Worm (Caenorhabditis elegans) whole organism, late embryonic: ENCODE results near the gene del-1.

ENCODE experiments used
- T23F11.4 ChIP-seq: fragments of 200-800 bp; sonication (Bioruptor generic); optimal IDR thresholded peaks from 2 replicates; lab custom pipeline; 2018; ENCODE audit warnings: mild to moderate bottlenecking, missing genetic modification characterization, missing compliant biosample characterization
- dmd-4 ChIP-seq: sonication (generic microtip); optimal IDR thresholded peaks from 2 replicates; lab custom pipeline; 2016; ENCODE audit warnings: borderline replicate concordance, missing genetic modification characterization, missing compliant biosample characterization
- gmeb-2 ChIP-seq: sonication (generic microtip); optimal IDR thresholded peaks from 2 replicates; lab custom pipeline; 2016; ENCODE audit warnings: missing genetic modification characterization, inconsistent platforms, missing compliant biosample characterization
- hlh-30 ChIP-seq: sonication (generic microtip); optimal IDR thresholded peaks from 2 replicates; lab custom pipeline; 2017; ENCODE audit warnings: antibody characterized with exemption, missing genetic modification characterization, missing compliant biosample characterization; ENCODE audit not compliant: insufficient read depth
- pha-4 ChIP-seq: fragments of 150-350 bp; optimal IDR thresholded peaks from 2 replicates; lab custom pipeline; 2018; ENCODE audit warnings: missing biosample characterization, missing genetic modification reagents, missing genetic modification characterization
- sox-4 ChIP-seq: sonication (generic microtip); optimal IDR thresholded peaks from 2 replicates; lab custom pipeline; 2017; ENCODE audit warnings: mild to moderate bottlenecking, missing genetic modification characterization, inconsistent platforms, missing compliant biosample characterization
- unc-3 ChIP-seq, 2 experiments: fragments of 200-800 bp in 1 of 2; sonication (Bioruptor generic) in 1 of 2; sonication (generic microtip) in 1 of 2; conservative IDR thresholded peaks in 1 of 2; optimal IDR thresholded peaks in 1 of 2; 2 replicates each; pipeline versions ENCODE4 v1.3.6 to Lab custom; 2016 to 2022; ENCODE audit warnings: missing compliant biosample characterization in 2 of 2, missing genetic modification characterization in 2 of 2, missing genetic modification reagents in 1 of 2

- TF ChIP-seq dmd-4 (tag; lab: Kevin White, UChicago) = no peak
- no peak for TF ChIP-seq unc-3 (GFP tag; conservative IDR thresholded peaks at IDR 0.05; lab: Robert Waterston, UW)
- TF ChIP-seq unc-3 (tag; optimal IDR thresholded peaks at IDR 0.05; lab: Kevin White, UChicago) = no peak
- no peak for TF ChIP-seq sox-4 (tag; lab: Kevin White, UChicago)
- TF ChIP-seq pha-4 (tag; lab: Kevin White, UChicago) = no peak
- no peak for TF ChIP-seq T23F11.4 (GFP tag; lab: Kevin White, UChicago)
- no peak for TF ChIP-seq gmeb-2 (tag; lab: Kevin White, UChicago)
- TF ChIP-seq hlh-30 (tag; lab: Kevin White, UChicago) = no peak
Measured at ce11 chrX:14263473-14263872, 4.4 kb upstream of the del-1 start, which contains the start of gene E02H4.8.
